Fruit fly (Drosophila melanogaster) whole organism, prepupa: ENCODE measurements around the gene CG4452.
A peak's percentile ranks its signal among the peaks of the same experiment; 100 is the strongest.

Source experiments
- Blimp-1 ChIP-seq: fragments of 200-800 bp; sonication (Bioruptor generic); optimal IDR thresholded peaks from 3 replicates; lab custom pipeline; 2017; ENCODE audit warnings: missing biosample characterization, missing genetic modification characterization, mild to moderate bottlenecking, moderate library complexity, missing genetic modification reagents
- CG10669 ChIP-seq: fragments of 200-800 bp; sonication (Bioruptor generic); optimal IDR thresholded peaks from 3 replicates; lab custom pipeline; 2018; ENCODE audit warnings: missing biosample characterization, mild to moderate bottlenecking, missing genetic modification characterization, moderate library complexity
- CG1621 ChIP-seq: fragments of 200-800 bp; sonication (Bioruptor generic); optimal IDR thresholded peaks from 3 replicates; lab custom pipeline; 2018; ENCODE audit warnings: missing biosample characterization, mild to moderate bottlenecking, missing genetic modification characterization
- CG16779 ChIP-seq: fragments of 200-800 bp; sonication (Bioruptor generic); optimal IDR thresholded peaks from 3 replicates; lab custom pipeline; 2017; ENCODE audit warnings: missing biosample characterization, mild to moderate bottlenecking, missing genetic modification characterization
- CG3032 ChIP-seq: fragments of 200-800 bp; optimal IDR thresholded peaks from 2 replicates; lab custom pipeline; 2019; ENCODE audit warnings: missing biosample characterization, mild to moderate bottlenecking, missing genetic modification characterization, moderate library complexity
- CG31627 ChIP-seq: fragments of 200-800 bp; sonication (Bioruptor generic); optimal IDR thresholded peaks from 3 replicates; lab custom pipeline; 2016; ENCODE audit warnings: missing biosample characterization, missing genetic modification characterization
- CG32006 ChIP-seq: fragments of 200-800 bp; sonication (Bioruptor generic); optimal IDR thresholded peaks from 3 replicates; lab custom pipeline; 2017; ENCODE audit warnings: missing biosample characterization, mild to moderate bottlenecking, missing genetic modification characterization
- CG34406 ChIP-seq: fragments of 200-800 bp; sonication (Bioruptor generic); optimal IDR thresholded peaks from 3 replicates; lab custom pipeline; 2016; ENCODE audit warnings: missing biosample characterization, missing genetic modification characterization
- CG3919 ChIP-seq: fragments of 200-800 bp; sonication (Bioruptor generic); optimal IDR thresholded peaks from 3 replicates; lab custom pipeline; 2016; ENCODE audit warnings: missing biosample characterization, missing genetic modification characterization
- CG6808 ChIP-seq: fragments of 200-800 bp; sonication (Bioruptor generic); optimal IDR thresholded peaks from 3 replicates; lab custom pipeline; 2017; ENCODE audit warnings: missing biosample characterization, missing genetic modification characterization, mild to moderate bottlenecking, moderate library complexity, missing genetic modification reagents
- CG6854 ChIP-seq: fragments of 200-800 bp; sonication (Bioruptor generic); optimal IDR thresholded peaks from 2 replicates; lab custom pipeline; 2017; ENCODE audit warnings: missing biosample characterization, mild to moderate bottlenecking, missing genetic modification characterization
- CG7368 ChIP-seq: fragments of 200-800 bp; sonication (Bioruptor generic); optimal IDR thresholded peaks from 3 replicates; lab custom pipeline; 2016; ENCODE audit warnings: missing biosample characterization, missing genetic modification characterization
- CG8119 ChIP-seq: fragments of 200-800 bp; sonication (Bioruptor generic); IDR thresholded peaks from 3 replicates; pipeline ENCODE4 v1.3.6; 2022; ENCODE audit warnings: missing biosample characterization, missing genetic modification characterization
- CG9139 ChIP-seq: fragments of 200-800 bp; sonication (Bioruptor generic); optimal IDR thresholded peaks from 3 replicates; lab custom pipeline; 2017; ENCODE audit warnings: missing biosample characterization, mild to moderate bottlenecking, missing genetic modification characterization
- Eip75B ChIP-seq: fragments of 200-800 bp; sonication (Bioruptor generic); optimal IDR thresholded peaks from 3 replicates; lab custom pipeline; 2016; ENCODE audit warnings: missing biosample characterization, missing genetic modification characterization
- Eip78C ChIP-seq: fragments of 200-800 bp; sonication (Bioruptor generic); peaks from one replicate; lab custom pipeline; 2016; ENCODE audit warnings: missing biosample characterization, missing genetic modification characterization
- Eip93F ChIP-seq: fragments of 200-800 bp; sonication (Bioruptor generic); optimal IDR thresholded peaks from 2 replicates; lab custom pipeline; 2016; ENCODE audit warnings: missing biosample characterization, mild to moderate bottlenecking, missing genetic modification characterization
- Gug ChIP-seq: fragments of 200-800 bp; sonication (Bioruptor generic); IDR thresholded peaks from 2 replicates; pipeline ENCODE4 v1.3.6; 2022; ENCODE audit warnings: missing biosample characterization, missing genetic modification characterization
- Hr38 ChIP-seq: sonication (Bioruptor generic); optimal IDR thresholded peaks from 2 replicates; lab custom pipeline; 2016; ENCODE audit warnings: missing biosample characterization, missing genetic modification characterization
- Hr4 ChIP-seq: fragments of 200-800 bp; sonication (Bioruptor generic); optimal IDR thresholded peaks from 3 replicates; lab custom pipeline; 2016; ENCODE audit warnings: missing biosample characterization, missing genetic modification characterization
- Lpt ChIP-seq: fragments of 200-800 bp; sonication (Bioruptor generic); optimal IDR thresholded peaks from 3 replicates; lab custom pipeline; 2016; ENCODE audit warnings: missing biosample characterization, missing genetic modification characterization
- Met ChIP-seq: fragments of 200-800 bp; sonication (Bioruptor generic); optimal IDR thresholded peaks from 3 replicates; lab custom pipeline; 2016; ENCODE audit warnings: missing biosample characterization, missing genetic modification characterization
- OdsH ChIP-seq: fragments of 200-800 bp; sonication (Bioruptor generic); optimal IDR thresholded peaks from 3 replicates; lab custom pipeline; 2016; ENCODE audit warnings: missing biosample characterization, missing genetic modification characterization
- Smox ChIP-seq: fragments of 200-800 bp; sonication (Bioruptor generic); optimal IDR thresholded peaks from 3 replicates; lab custom pipeline; 2016; ENCODE audit warnings: missing biosample characterization, missing genetic modification characterization
- Sox102F ChIP-seq: fragments of 200-800 bp; sonication (Bioruptor generic); optimal IDR thresholded peaks from 2 replicates; lab custom pipeline; 2016; ENCODE audit warnings: missing biosample characterization, mild to moderate bottlenecking, missing genetic modification characterization
- Sox14 ChIP-seq: fragments of 200-800 bp; sonication (Bioruptor generic); optimal IDR thresholded peaks from 3 replicates; lab custom pipeline; 2016; ENCODE audit warnings: missing biosample characterization, missing genetic modification characterization
- achi ChIP-seq: fragments of 200-800 bp; sonication (Bioruptor generic); optimal IDR thresholded peaks from 3 replicates; lab custom pipeline; 2016; ENCODE audit warnings: missing biosample characterization, missing genetic modification characterization
- acj6 ChIP-seq: fragments of 200-800 bp; sonication (Bioruptor generic); optimal IDR thresholded peaks from 3 replicates; lab custom pipeline; 2016; ENCODE audit warnings: missing biosample characterization, missing genetic modification characterization
- eg ChIP-seq: fragments of 200-800 bp; sonication (Bioruptor generic); IDR thresholded peaks from 3 replicates; pipeline ENCODE4 v1.3.6; 2022; ENCODE audit warnings: missing biosample characterization, missing genetic modification characterization
- esn ChIP-seq: fragments of 200-800 bp; sonication (Bioruptor generic); optimal IDR thresholded peaks from 2 replicates; lab custom pipeline; 2016; ENCODE audit warnings: missing biosample characterization, mild to moderate bottlenecking, missing genetic modification characterization, moderate library complexity
- fd59A ChIP-seq: fragments of 200-800 bp; sonication (Bioruptor generic); optimal IDR thresholded peaks from 2 replicates; lab custom pipeline; 2017; ENCODE audit warnings: missing biosample characterization, mild to moderate bottlenecking, missing genetic modification characterization, missing genetic modification reagents
- fkh ChIP-seq: fragments of 200-800 bp; sonication (Bioruptor generic); optimal IDR thresholded peaks from 3 replicates; lab custom pipeline; 2017; ENCODE audit warnings: missing biosample characterization, mild to moderate bottlenecking, missing genetic modification characterization, moderate library complexity
- pdm3 ChIP-seq: fragments of 200-800 bp; sonication (Bioruptor generic); optimal IDR thresholded peaks from 3 replicates; lab custom pipeline; 2016; ENCODE audit warnings: missing biosample characterization, missing genetic modification characterization
- spab ChIP-seq: fragments of 200-800 bp; sonication (Bioruptor generic); optimal IDR thresholded peaks from 2 replicates; lab custom pipeline; 2017; ENCODE audit warnings: missing biosample characterization, mild to moderate bottlenecking, missing genetic modification characterization, missing genetic modification reagents
- ss ChIP-seq, 2 experiments: fragments of 200-800 bp; sonication (Bioruptor generic); optimal IDR thresholded peaks; 2 replicates in 1 of 2; 3 replicates in 1 of 2; lab custom pipeline; 2017 to 2018; ENCODE audit warnings: mild to moderate bottlenecking in 2 of 2, missing biosample characterization in 2 of 2, missing genetic modification characterization in 2 of 2, moderate library complexity in 1 of 2
- svp ChIP-seq: fragments of 200-800 bp; sonication (Bioruptor generic); peaks from one replicate; lab custom pipeline; 2016; ENCODE audit warnings: missing biosample characterization, missing genetic modification characterization
- topi ChIP-seq: fragments of 200-800 bp; sonication (Bioruptor generic); optimal IDR thresholded peaks from 3 replicates; lab custom pipeline; 2016; ENCODE audit warnings: missing biosample characterization, missing genetic modification characterization
- vri ChIP-seq: fragments of 200-800 bp; sonication (Bioruptor generic); optimal IDR thresholded peaks from 3 replicates; lab custom pipeline; 2016; ENCODE audit warnings: missing biosample characterization, mild to moderate bottlenecking, missing genetic modification characterization

CG4452 gene

DNA sequence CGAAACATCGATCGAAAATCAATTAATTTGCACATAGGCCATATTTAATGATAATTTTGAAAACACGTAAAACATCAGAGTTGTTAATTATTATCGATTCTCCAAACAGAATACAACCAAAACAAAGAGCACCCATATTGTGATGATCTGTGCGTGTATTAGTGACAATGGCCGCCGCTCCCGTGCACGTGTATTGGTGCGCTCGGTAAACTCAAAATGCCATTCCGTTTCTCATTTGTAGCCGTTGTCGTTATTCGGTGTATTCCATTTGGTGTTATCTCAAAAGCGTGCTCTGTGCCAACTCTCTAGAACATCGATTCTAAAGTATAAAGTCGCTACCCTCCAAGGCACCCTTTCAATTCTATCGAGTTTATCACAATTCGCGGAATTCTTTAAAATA, 26.3 kb upstream of the CG4452 start:
- TF ChIP-seq Sox14 (GFP tag; lab: Kevin White, UChicago) (peak; percentile 22), Gug (GFP tag; lab: Robert Waterston, UW) (no peak), Lpt (no peak), ss (GFP tag; optimal IDR thresholded peaks at IDR 0.05; lab: Kevin White, UChicago) (no peak), svp (peak; percentile 21), CG3919 (GFP tag; lab: Kevin White, UChicago) (no peak), CG6808 (GFP tag; lab: Kevin White, UChicago) (no peak), topi (GFP tag; lab: Kevin White, UChicago) (no peak), CG9139 (GFP tag; lab: Kevin White, UChicago) (no peak), CG31627 (GFP tag; lab: Kevin White, UChicago) (no peak), CG6854 (GFP tag; lab: Kevin White, UChicago) (no peak), CG34406 (GFP tag; lab: Kevin White, UChicago) (no peak), fkh (peak; percentile 34)

DNA sequence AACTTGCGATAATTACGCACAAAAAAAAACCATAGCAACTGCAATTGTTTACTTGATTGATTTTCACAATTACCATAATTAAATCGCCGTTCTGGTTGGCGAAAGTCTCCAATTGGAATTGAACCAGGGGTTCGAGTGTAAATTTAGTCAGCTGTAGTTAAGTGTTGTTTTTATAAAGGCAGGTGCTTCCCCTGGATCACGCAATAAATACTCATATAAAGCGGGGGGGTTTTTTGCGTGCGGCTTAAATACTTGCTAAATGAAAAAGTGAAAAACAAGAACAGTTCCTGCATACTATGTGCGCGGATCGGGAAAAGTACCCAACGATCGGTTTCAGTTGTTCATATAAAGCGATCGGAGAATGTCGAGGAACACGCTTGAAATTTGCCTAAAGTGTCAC, 23.2 kb upstream of the CG4452 start:
- TF ChIP-seq esn (GFP tag; lab: Kevin White, UChicago) (no peak), CG3032 (tag; lab: Kevin White, UChicago) (no peak)

DNA sequence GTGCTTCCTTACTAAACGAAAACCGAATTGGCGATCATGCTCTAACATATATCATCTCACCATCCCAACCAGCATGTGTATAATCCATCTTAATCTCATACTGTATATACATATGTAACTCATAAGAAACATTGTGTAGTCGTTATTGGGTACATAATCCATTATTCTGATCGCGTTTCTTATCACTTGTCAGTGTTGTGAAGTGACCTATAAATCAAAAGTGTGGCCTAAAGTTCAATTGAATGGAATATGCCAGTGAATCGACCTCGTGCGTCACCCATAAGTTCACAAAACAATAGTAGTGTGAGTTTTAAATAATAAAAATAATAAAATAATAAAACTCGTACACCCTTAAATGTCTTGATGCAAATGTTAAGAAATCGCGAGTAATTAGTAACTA, 22.0 kb upstream of the CG4452 start:
- TF ChIP-seq CG8119 (GFP tag; lab: Robert Waterston, UW) (no peak), Hr38 (GFP tag; lab: Kevin White, UChicago) (no peak), pdm3 (GFP tag; lab: Kevin White, UChicago) (no peak), fd59A (GFP tag; lab: Kevin White, UChicago) (no peak), svp (peak; percentile 69)
- TF ChIP-seq, all 60 proteins: peak for 1

DNA sequence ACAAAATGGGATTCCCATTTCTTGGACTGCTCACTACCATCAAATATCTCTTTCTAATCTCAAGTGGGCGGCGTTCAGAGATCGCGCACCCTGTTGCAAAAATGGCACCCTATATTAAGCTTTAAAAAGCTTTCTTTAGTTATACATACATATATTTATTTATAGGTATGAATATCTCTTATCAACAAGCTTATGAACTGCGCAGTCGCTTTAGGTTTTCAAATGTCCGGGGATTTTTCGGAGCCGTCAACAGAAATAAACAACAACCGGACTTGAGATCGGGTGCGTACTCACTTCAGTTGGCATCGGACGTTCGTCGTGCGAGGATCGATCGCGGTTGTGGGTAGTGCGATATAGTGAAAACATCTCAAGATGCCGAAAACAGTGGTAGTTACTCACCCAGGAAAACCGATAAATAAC, 17.9 kb upstream of the CG4452 start, which contains the start of gene PGRP-LF:
Gene PGRP-LF (plus strand): TSS at position 296 of the 420 bp plus-strand sequence.
- TF ChIP-seq Eip75B (GFP tag; lab: Kevin White, UChicago) (peak; percentile 7), fkh (peak; percentile 80), Hr4 (GFP tag; lab: Kevin White, UChicago) (peak; percentile 37), OdsH (GFP tag; lab: Kevin White, UChicago) (peak; percentile 38), CG6854 (GFP tag; lab: Kevin White, UChicago) (no peak), CG31627 (GFP tag; lab: Kevin White, UChicago) (peak; percentile 9), Smox (no peak), achi (GFP tag; lab: Kevin White, UChicago) (peak; percentile 28), topi (GFP tag; lab: Kevin White, UChicago) (peak; percentile 22), spab (no peak), CG32006 (GFP tag; lab: Kevin White, UChicago) (no peak), svp (peak; percentile 79), vri (GFP tag; lab: Kevin White, UChicago) (peak; percentile 32), Blimp-1 (GFP tag; lab: Kevin White, UChicago) (no peak), CG16779 (tag; lab: Kevin White, UChicago) (peak; percentile 58), CG1621 (peak; percentile 46), acj6 (GFP tag; lab: Kevin White, UChicago) (no peak), Lpt (no peak), CG10669 (GFP tag; lab: Kevin White, UChicago) (no peak), Eip93F (GFP tag; lab: Kevin White, UChicago) (peak; percentile 58), ss (GFP tag; optimal IDR thresholded peaks at IDR 0.05; lab: Kevin White, UChicago) (no peak), Eip78C (GFP tag; lab: Kevin White, UChicago) (peak; percentile 77), esn (GFP tag; lab: Kevin White, UChicago) (peak; percentile 37), eg (no peak), pdm3 (GFP tag; lab: Kevin White, UChicago) (no peak), Sox102F (peak; percentile 21), CG34406 (GFP tag; lab: Kevin White, UChicago) (peak; percentile 14), CG3032 (tag; lab: Kevin White, UChicago) (no peak), CG8119 (GFP tag; lab: Robert Waterston, UW) (no peak), CG7368 (GFP tag; lab: Kevin White, UChicago) (no peak), Met (GFP tag; lab: Kevin White, UChicago) (peak; percentile 20)
- TF ChIP-seq, all 60 proteins: peak for 17
